Worm (Caenorhabditis elegans) whole organism, L1 larva: ENCODE data around the gene Y17G9B.2.

Experiments
- ceh-8 ChIP-seq: fragments of 200-800 bp; sonication (Bioruptor generic); optimal IDR thresholded peaks from 2 replicates; lab custom pipeline; 2018; ENCODE audit warnings: mild to moderate bottlenecking, missing genetic modification characterization, moderate library complexity, missing compliant biosample characterization
- ceh-82 ChIP-seq, 3 experiments: fragments of 150-350 bp in 1 of 3; sonication (generic microtip) in 2 of 3; optimal IDR thresholded peaks; 2 replicates each; lab custom pipeline; 2014 to 2017; ENCODE audit warnings: missing biosample characterization in 3 of 3, missing genetic modification characterization in 3 of 3
- ceh-90 ChIP-seq: sonication (generic microtip); optimal IDR thresholded peaks from 2 replicates; lab custom pipeline; 2016; ENCODE audit warnings: missing genetic modification characterization, missing compliant biosample characterization
- hpl-2 ChIP-seq: fragments of 150-350 bp; optimal IDR thresholded peaks from 2 replicates; lab custom pipeline; 2014; ENCODE audit warnings: missing biosample characterization, missing genetic modification reagents, missing genetic modification characterization
- isw-1 ChIP-seq: fragments of 200-800 bp; sonication (Bioruptor generic); IDR thresholded peaks from 2 replicates; pipeline ENCODE4 v1.3.6; 2022; ENCODE audit warnings: missing genetic modification characterization, missing compliant biosample characterization
- lin-13 ChIP-seq: fragments of 150-350 bp; optimal IDR thresholded peaks from 2 replicates; lab custom pipeline; 2014; ENCODE audit warnings: missing biosample characterization, missing genetic modification reagents, missing genetic modification characterization
- nhr-76 ChIP-seq: sonication (generic microtip); optimal IDR thresholded peaks from 2 replicates; lab custom pipeline; 2017; ENCODE audit warnings: missing biosample characterization, missing genetic modification characterization
- nhr-77 ChIP-seq: fragments of 150-350 bp; optimal IDR thresholded peaks from 2 replicates; lab custom pipeline; 2014; ENCODE audit warnings: missing biosample characterization, missing genetic modification characterization
- nhr-90 ChIP-seq: sonication (generic microtip); optimal IDR thresholded peaks from 2 replicates; lab custom pipeline; 2016; ENCODE audit warnings: mild to moderate bottlenecking, missing genetic modification characterization, missing compliant biosample characterization; ENCODE audit not compliant: poor library complexity
- skn-1 ChIP-seq: fragments of 150-350 bp; optimal IDR thresholded peaks from 2 replicates; lab custom pipeline; 2014; ENCODE audit warnings: missing biosample characterization, missing genetic modification characterization
- snpc-4 ChIP-seq: fragments of 150-350 bp; optimal IDR thresholded peaks from 2 replicates; lab custom pipeline; 2014; ENCODE audit warnings: missing biosample characterization, missing genetic modification characterization
- unc-62 ChIP-seq: fragments of 150-350 bp; optimal IDR thresholded peaks from 2 replicates; lab custom pipeline; 2014; ENCODE audit warnings: missing biosample characterization, missing genetic modification reagents, missing genetic modification characterization
- ztf-11 ChIP-seq, 2 experiments: sonication (generic microtip); optimal IDR thresholded peaks; 2 replicates each; lab custom pipeline; 2016 to 2017; ENCODE audit warnings: missing genetic modification characterization in 2 of 2, missing biosample characterization in 1 of 2, missing compliant biosample characterization in 1 of 2

- TF ChIP-seq snpc-4 (tag; lab: Kevin White, UChicago) (no peak), nhr-76 (tag; lab: Kevin White, UChicago) (no peak), ztf-11 (tag; optimal IDR thresholded peaks at IDR 0.05; lab: Kevin White, UChicago) (no peak), nhr-90 (tag; lab: Kevin White, UChicago) (no peak), hpl-2 (no peak), lin-13 (GFP tag; lab: Kevin White, UChicago) (no peak), ceh-82 (tag; optimal IDR thresholded peaks at IDR 0.05; lab: Kevin White, UChicago) (no peak), isw-1 (no peak), nhr-77 (tag; lab: Kevin White, UChicago) (no peak), ceh-90 (tag; lab: Kevin White, UChicago) (no peak), skn-1 (tag; lab: Kevin White, UChicago) (no peak), ceh-8 (GFP tag; lab: Kevin White, UChicago) (no peak), unc-62 (GFP tag; lab: Kevin White, UChicago) (no peak)
Measured at ce11 chrIV:4809813-4810212, 45.9 kb downstream of the Y17G9B.2 start, which contains the start of gene H06H21.37.
